Worm (Caenorhabditis elegans) whole organism, L3 larva: Measurements from ENCODE around the gene F23A7.3.

ENCODE experiments used
- R02D3.7 ChIP-seq: fragments of 150-350 bp; optimal IDR thresholded peaks from 2 replicates; lab custom pipeline; 2014; ENCODE audit warnings: missing biosample characterization, missing genetic modification characterization
- ZK546.5 ChIP-seq: sonication (generic microtip); optimal IDR thresholded peaks from 2 replicates; lab custom pipeline; 2017; ENCODE audit warnings: missing biosample characterization, missing genetic modification characterization
- aly-2 ChIP-seq: fragments of 150-350 bp; optimal IDR thresholded peaks from 2 replicates; lab custom pipeline; 2014; ENCODE audit warnings: missing biosample characterization, missing genetic modification characterization
- ceh-16 ChIP-seq: sonication (generic microtip); optimal IDR thresholded peaks from 2 replicates; lab custom pipeline; 2017; ENCODE audit warnings: missing biosample characterization, missing genetic modification characterization
- ceh-28 ChIP-seq: fragments of 150-350 bp; optimal IDR thresholded peaks from 2 replicates; lab custom pipeline; 2014; ENCODE audit warnings: missing biosample characterization, missing genetic modification reagents, missing genetic modification characterization
- ceh-82 ChIP-seq: fragments of 150-350 bp; optimal IDR thresholded peaks from 2 replicates; lab custom pipeline; 2014; ENCODE audit warnings: missing biosample characterization, missing genetic modification characterization
- daf-12 ChIP-seq: fragments of 150-350 bp; optimal IDR thresholded peaks from 2 replicates; lab custom pipeline; 2014; ENCODE audit warnings: missing biosample characterization, missing genetic modification reagents, missing genetic modification characterization
- egl-27 ChIP-seq: sonication (generic microtip); optimal IDR thresholded peaks from 4 replicates; lab custom pipeline; 2017; ENCODE audit warnings: missing biosample characterization, missing genetic modification reagents, missing genetic modification characterization
- egl-5 ChIP-seq: fragments of 150-350 bp; optimal IDR thresholded peaks from 2 replicates; lab custom pipeline; 2017; ENCODE audit warnings: missing biosample characterization, missing genetic modification reagents, missing genetic modification characterization, inconsistent platforms
- elt-2 ChIP-seq: sonication (generic microtip); optimal IDR thresholded peaks from 2 replicates; lab custom pipeline; 2016; ENCODE audit warnings: missing genetic modification reagents, mild to moderate bottlenecking, missing genetic modification characterization, missing compliant biosample characterization
- fkh-10 ChIP-seq: sonication (generic microtip); optimal IDR thresholded peaks from 2 replicates; lab custom pipeline; 2017; ENCODE audit warnings: missing biosample characterization, missing genetic modification reagents, missing genetic modification characterization
- fkh-2 ChIP-seq: fragments of 150-350 bp; optimal IDR thresholded peaks from 2 replicates; lab custom pipeline; 2014; ENCODE audit warnings: missing biosample characterization, missing genetic modification reagents, missing genetic modification characterization
- fos-1 ChIP-seq: fragments of 150-350 bp; optimal IDR thresholded peaks from 2 replicates; lab custom pipeline; 2014; ENCODE audit warnings: missing biosample characterization, missing genetic modification characterization
- hmg-11 ChIP-seq: sonication (generic microtip); optimal IDR thresholded peaks from 2 replicates; lab custom pipeline; 2016; ENCODE audit warnings: missing genetic modification characterization, missing compliant biosample characterization
- lin-15B ChIP-seq: fragments of 150-350 bp; optimal IDR thresholded peaks from 2 replicates; lab custom pipeline; 2014; ENCODE audit warnings: missing biosample characterization, missing genetic modification characterization
- lin-39 ChIP-seq: fragments of 150-350 bp; optimal IDR thresholded peaks from 2 replicates; lab custom pipeline; 2018; ENCODE audit warnings: missing biosample characterization, missing genetic modification reagents, missing genetic modification characterization
- lsy-12 ChIP-seq: sonication (generic microtip); optimal IDR thresholded peaks from 2 replicates; lab custom pipeline; 2016; ENCODE audit warnings: mild to moderate bottlenecking, missing genetic modification characterization, missing compliant biosample characterization
- mdl-1 ChIP-seq: fragments of 150-350 bp; optimal IDR thresholded peaks from 2 replicates; lab custom pipeline; 2014; ENCODE audit warnings: missing biosample characterization, missing genetic modification characterization
- mml-1 ChIP-seq: fragments of 150-350 bp; sonication (generic microtip); optimal IDR thresholded peaks from 3 replicates; lab custom pipeline; 2014; ENCODE audit warnings: missing biosample characterization, missing genetic modification characterization
- nfya-1 ChIP-seq: sonication (generic microtip); optimal IDR thresholded peaks from 2 replicates; lab custom pipeline; 2017; ENCODE audit warnings: missing genetic modification characterization, mild to moderate bottlenecking, missing compliant biosample characterization, antibody characterized with exemption, moderate library complexity; ENCODE audit not compliant: insufficient read depth
- nhr-12 ChIP-seq: fragments of 150-350 bp; optimal IDR thresholded peaks from 2 replicates; lab custom pipeline; 2014; ENCODE audit warnings: missing biosample characterization, missing genetic modification characterization
- nhr-23 ChIP-seq: fragments of 150-350 bp; optimal IDR thresholded peaks from 2 replicates; lab custom pipeline; 2014; ENCODE audit warnings: missing biosample characterization, missing genetic modification reagents, missing genetic modification characterization
- nhr-28 ChIP-seq: fragments of 150-350 bp; optimal IDR thresholded peaks from 2 replicates; lab custom pipeline; 2014; ENCODE audit warnings: missing biosample characterization, missing genetic modification characterization
- nhr-43 ChIP-seq: sonication (generic microtip); optimal IDR thresholded peaks from 2 replicates; lab custom pipeline; 2016; ENCODE audit warnings: mild to moderate bottlenecking, missing genetic modification characterization, missing compliant biosample characterization; ENCODE audit not compliant: poor library complexity, severe bottlenecking
- nhr-67 ChIP-seq: fragments of 150-350 bp; optimal IDR thresholded peaks from 2 replicates; lab custom pipeline; 2014; ENCODE audit warnings: missing biosample characterization, missing genetic modification characterization
- nhr-76 ChIP-seq: fragments of 150-350 bp; sonication (generic microtip); optimal IDR thresholded peaks from 5 replicates; lab custom pipeline; 2014; ENCODE audit warnings: missing biosample characterization, missing genetic modification characterization
- nhr-77 ChIP-seq: fragments of 150-350 bp; optimal IDR thresholded peaks from 2 replicates; lab custom pipeline; 2014; ENCODE audit warnings: missing biosample characterization, missing genetic modification characterization
- pha-4 ChIP-seq: fragments of 150-350 bp; optimal IDR thresholded peaks from 2 replicates; lab custom pipeline; 2014; ENCODE audit warnings: missing biosample characterization, missing genetic modification reagents, missing genetic modification characterization
- pqm-1 ChIP-seq: fragments of 150-350 bp; optimal IDR thresholded peaks from 2 replicates; lab custom pipeline; 2017; ENCODE audit warnings: missing biosample characterization, missing genetic modification characterization, inconsistent platforms
- sea-2 ChIP-seq: fragments of 150-350 bp; sonication (generic microtip); optimal IDR thresholded peaks from 4 replicates; lab custom pipeline; 2014; ENCODE audit warnings: missing biosample characterization, missing genetic modification reagents, missing genetic modification characterization
- skn-1 ChIP-seq: fragments of 150-350 bp; optimal IDR thresholded peaks from 2 replicates; lab custom pipeline; 2014; ENCODE audit warnings: missing biosample characterization, missing genetic modification characterization
- snpc-4 ChIP-seq: fragments of 150-350 bp; optimal IDR thresholded peaks from 2 replicates; lab custom pipeline; 2014; ENCODE audit warnings: missing biosample characterization, missing genetic modification characterization
- tbx-2 ChIP-seq: sonication (generic microtip); optimal IDR thresholded peaks from 2 replicates; lab custom pipeline; 2016; ENCODE audit warnings: mild to moderate bottlenecking, missing genetic modification characterization, missing compliant biosample characterization
- zag-1 ChIP-seq: fragments of 150-350 bp; optimal IDR thresholded peaks from 2 replicates; lab custom pipeline; 2014; ENCODE audit warnings: missing biosample characterization, missing genetic modification characterization

F23A7.3 gene

ce11 chrX:16192574-16192973 is 27.2 kb upstream of the F23A7.3 start (continued):
- TF ChIP-seq daf-12 (tag; lab: Kevin White, UChicago) (no peak), nhr-12 (tag; lab: Kevin White, UChicago) (no peak), nhr-28 (tag; lab: Kevin White, UChicago) (no peak), ceh-28 (peak; percentile 13), nhr-77 (tag; lab: Kevin White, UChicago) (no peak), R02D3.7 (tag; lab: Kevin White, UChicago) (no peak), mdl-1 (tag; lab: Kevin White, UChicago) (peak; percentile 37)

- no peak for TF ChIP-seq zag-1 (tag; lab: Kevin White, UChicago)
- no peak for TF ChIP-seq tbx-2
Observed at ce11 chrX:16199200-16199764, 20.5 kb upstream of the F23A7.3 start, which contains the start of gene R11.3. R11.3 (minus strand) TSS chrX:16199250.

DNA sequence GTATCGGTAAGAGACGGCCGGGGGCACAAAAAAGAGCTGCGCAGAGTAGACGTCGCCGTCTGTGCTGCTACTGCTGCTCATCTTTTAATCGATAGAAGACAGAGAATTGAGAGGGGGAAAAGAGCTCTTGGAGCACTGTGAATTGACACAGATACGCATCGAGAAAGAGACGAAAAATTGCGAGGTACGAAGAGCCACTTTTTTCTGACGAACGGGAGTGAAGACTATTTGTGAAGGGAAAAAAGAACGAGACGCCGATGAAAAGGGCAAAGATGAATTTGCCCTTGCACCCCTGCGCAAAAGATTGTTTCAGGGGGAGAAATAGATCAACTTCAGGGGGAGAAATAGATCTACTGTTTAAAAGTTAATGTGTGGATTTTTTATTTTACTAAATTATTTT is 17.6 kb upstream of the F23A7.3 start:
- TF ChIP-seq snpc-4 (tag; lab: Kevin White, UChicago), result peak; percentile 44
- no peak for TF ChIP-seq nhr-76 (tag; lab: Kevin White, UChicago)
- TF ChIP-seq fkh-2 (tag; lab: Kevin White, UChicago), result no peak
- no peak for TF ChIP-seq nhr-23
- no peak for TF ChIP-seq mdl-1 (tag; lab: Kevin White, UChicago)
- TF ChIP-seq daf-12 (tag; lab: Kevin White, UChicago), result no peak
- TF ChIP-seq tbx-2, result peak; percentile 80
- peak; percentile 38 for TF ChIP-seq egl-5 (tag; lab: Kevin White, UChicago)
- no peak for TF ChIP-seq mml-1
- TF ChIP-seq skn-1 (tag; lab: Kevin White, UChicago), result peak; percentile 31
- TF ChIP-seq elt-2, result no peak
- TF ChIP-seq ceh-28, result peak; percentile 72
- peak; percentile 53 for TF ChIP-seq fkh-10 (GFP tag; lab: Kevin White, UChicago)
- TF ChIP-seq zag-1 (tag; lab: Kevin White, UChicago), result no peak
- TF ChIP-seq hmg-11 (tag; lab: Kevin White, UChicago), result peak; percentile 30
- peak; percentile 49 for TF ChIP-seq nfya-1 (tag; lab: Kevin White, UChicago)
- no peak for TF ChIP-seq ZK546.5 (tag; lab: Kevin White, UChicago)
- peak; percentile 11 for TF ChIP-seq pha-4 (tag; lab: Kevin White, UChicago)
- TF ChIP-seq nhr-43, result no peak
- peak; percentile 14 for TF ChIP-seq lin-15B (tag; lab: Kevin White, UChicago)
- peak; percentile 80 for TF ChIP-seq lin-39 (tag; lab: Kevin White, UChicago)
- TF ChIP-seq aly-2 (tag; lab: Kevin White, UChicago), result no peak
- no peak for TF ChIP-seq nhr-77 (tag; lab: Kevin White, UChicago)
- peak; percentile 4 for TF ChIP-seq ceh-82 (tag; lab: Kevin White, UChicago)
- no peak for TF ChIP-seq sea-2 (GFP tag; lab: Kevin White, UChicago)
- TF ChIP-seq, all 47 proteins: peak for 12

- no peak for TF ChIP-seq nfya-1 (tag; lab: Kevin White, UChicago)
- TF ChIP-seq nhr-67 (tag; lab: Kevin White, UChicago), result no peak
- no peak for TF ChIP-seq pqm-1
- TF ChIP-seq ceh-16 (tag; lab: Kevin White, UChicago), result no peak
- no peak for TF ChIP-seq lsy-12 (tag; lab: Kevin White, UChicago)
- no peak for TF ChIP-seq egl-5 (tag; lab: Kevin White, UChicago)
- no peak for TF ChIP-seq elt-2
- TF ChIP-seq fos-1 (tag; lab: Kevin White, UChicago), result no peak
- TF ChIP-seq tbx-2, result no peak
- TF ChIP-seq snpc-4 (tag; lab: Kevin White, UChicago), result no peak
- no peak for TF ChIP-seq egl-27 (tag; lab: Kevin White, UChicago)
- no peak for TF ChIP-seq nhr-23
- TF ChIP-seq hmg-11 (tag; lab: Kevin White, UChicago), result no peak
- TF ChIP-seq skn-1 (tag; lab: Kevin White, UChicago), result no peak
- no peak for TF ChIP-seq nhr-12 (tag; lab: Kevin White, UChicago)
Observed at ce11 chrX:16204310-16204709, 15.5 kb upstream of the F23A7.3 start.
